Worm (Caenorhabditis elegans) whole organism, L2 larva: ENCODE results near the gene smg-9.
A peak's percentile ranks its signal among the peaks of the same experiment; 100 is the strongest.

Experiments used
- C34F6.9 ChIP-seq: fragments of 150-350 bp; optimal IDR thresholded peaks from 2 replicates; lab custom pipeline; 2014; ENCODE audit warnings: missing biosample characterization, missing genetic modification characterization
- R02D3.7 ChIP-seq: fragments of 150-350 bp; optimal IDR thresholded peaks from 2 replicates; lab custom pipeline; 2014; ENCODE audit warnings: missing biosample characterization, missing genetic modification characterization
- alr-1 ChIP-seq: fragments of 150-350 bp; optimal IDR thresholded peaks from 2 replicates; lab custom pipeline; 2014; ENCODE audit warnings: missing biosample characterization, missing genetic modification characterization
- aly-2 ChIP-seq: fragments of 150-350 bp; optimal IDR thresholded peaks from 2 replicates; lab custom pipeline; 2014; ENCODE audit warnings: missing biosample characterization, missing genetic modification characterization
- blmp-1 ChIP-seq: sonication (generic microtip); optimal IDR thresholded peaks from 2 replicates; lab custom pipeline; 2017; ENCODE audit warnings: missing genetic modification characterization, mild to moderate bottlenecking, missing compliant biosample characterization, antibody characterized with exemption, moderate library complexity; ENCODE audit not compliant: insufficient read depth
- ceh-82 ChIP-seq: fragments of 150-350 bp; optimal IDR thresholded peaks from 2 replicates; lab custom pipeline; 2014; ENCODE audit warnings: missing biosample characterization, missing genetic modification characterization
- crh-2 ChIP-seq: sonication (generic microtip); optimal IDR thresholded peaks from 2 replicates; lab custom pipeline; 2017; ENCODE audit warnings: missing biosample characterization, missing genetic modification characterization
- egl-27 ChIP-seq: sonication (generic microtip); optimal IDR thresholded peaks from 3 replicates; lab custom pipeline; 2017; ENCODE audit warnings: missing biosample characterization, missing genetic modification reagents, missing genetic modification characterization
- elt-3 ChIP-seq: sonication (generic microtip); optimal IDR thresholded peaks from 2 replicates; lab custom pipeline; 2017; ENCODE audit warnings: missing biosample characterization, missing genetic modification characterization
- fos-1 ChIP-seq: fragments of 150-350 bp; optimal IDR thresholded peaks from 2 replicates; lab custom pipeline; 2014; ENCODE audit warnings: missing biosample characterization, missing genetic modification characterization
- gmeb-1 ChIP-seq: fragments of 150-350 bp; optimal IDR thresholded peaks from 2 replicates; lab custom pipeline; 2014; ENCODE audit warnings: missing biosample characterization, missing genetic modification characterization
- lin-13 ChIP-seq: fragments of 150-350 bp; optimal IDR thresholded peaks from 2 replicates; lab custom pipeline; 2014; ENCODE audit warnings: missing biosample characterization, missing genetic modification reagents, missing genetic modification characterization
- lin-39 ChIP-seq: fragments of 150-350 bp; optimal IDR thresholded peaks from 2 replicates; lab custom pipeline; 2014; ENCODE audit warnings: missing biosample characterization, missing genetic modification reagents, missing genetic modification characterization
- lsy-2 ChIP-seq, 2 experiments: fragments of 150-350 bp in 1 of 2; sonication (generic microtip) in 1 of 2; optimal IDR thresholded peaks; 2 replicates each; lab custom pipeline; 2014 to 2017; ENCODE audit warnings: missing biosample characterization in 2 of 2, missing genetic modification characterization in 2 of 2
- mab-5 ChIP-seq: fragments of 150-350 bp; optimal IDR thresholded peaks from 2 replicates; lab custom pipeline; 2014; ENCODE audit warnings: missing biosample characterization, missing genetic modification characterization
- mbf-1 ChIP-seq: sonication (generic microtip); optimal IDR thresholded peaks from 2 replicates; lab custom pipeline; 2017; ENCODE audit warnings: missing biosample characterization, missing genetic modification characterization
- nhr-12 ChIP-seq: fragments of 150-350 bp; optimal IDR thresholded peaks from 2 replicates; lab custom pipeline; 2014; ENCODE audit warnings: missing biosample characterization, missing genetic modification characterization
- nhr-129 ChIP-seq: fragments of 150-350 bp; optimal IDR thresholded peaks from 2 replicates; lab custom pipeline; 2014; ENCODE audit warnings: missing biosample characterization, missing genetic modification characterization
- nhr-23 ChIP-seq: fragments of 150-350 bp; optimal IDR thresholded peaks from 2 replicates; lab custom pipeline; 2014; ENCODE audit warnings: missing biosample characterization, missing genetic modification reagents, missing genetic modification characterization
- nhr-237 ChIP-seq: fragments of 150-350 bp; optimal IDR thresholded peaks from 2 replicates; lab custom pipeline; 2014; ENCODE audit warnings: missing biosample characterization, missing genetic modification characterization
- nhr-6 ChIP-seq: fragments of 150-350 bp; optimal IDR thresholded peaks from 2 replicates; lab custom pipeline; 2014; ENCODE audit warnings: missing biosample characterization, missing genetic modification characterization
- nhr-77 ChIP-seq: fragments of 150-350 bp; optimal IDR thresholded peaks from 2 replicates; lab custom pipeline; 2014; ENCODE audit warnings: missing biosample characterization, missing genetic modification characterization
- skn-1 ChIP-seq: sonication (generic microtip); optimal IDR thresholded peaks from 2 replicates; lab custom pipeline; 2017; ENCODE audit warnings: missing biosample characterization, missing genetic modification characterization
- unc-39 ChIP-seq: fragments of 150-350 bp; optimal IDR thresholded peaks from 2 replicates; lab custom pipeline; 2014; ENCODE audit warnings: missing biosample characterization, missing genetic modification characterization
- unc-55 ChIP-seq: fragments of 150-350 bp; sonication (generic microtip); optimal IDR thresholded peaks from 3 replicates; lab custom pipeline; 2014; ENCODE audit warnings: missing biosample characterization, missing genetic modification reagents, missing genetic modification characterization
- unc-62 ChIP-seq: fragments of 150-350 bp; optimal IDR thresholded peaks from 2 replicates; lab custom pipeline; 2014; ENCODE audit warnings: missing biosample characterization, missing genetic modification reagents, missing genetic modification characterization
- ztf-1 ChIP-seq: fragments of 200-800 bp; sonication (Bioruptor generic); conservative IDR thresholded peaks from 2 replicates; pipeline ENCODE4 v1.3.6; 2022; ENCODE audit warnings: missing genetic modification characterization, missing compliant biosample characterization
- ztf-4 ChIP-seq: fragments of 150-350 bp; optimal IDR thresholded peaks from 2 replicates; lab custom pipeline; 2014; ENCODE audit warnings: missing biosample characterization, missing genetic modification characterization

Gene smg-9

DNA sequence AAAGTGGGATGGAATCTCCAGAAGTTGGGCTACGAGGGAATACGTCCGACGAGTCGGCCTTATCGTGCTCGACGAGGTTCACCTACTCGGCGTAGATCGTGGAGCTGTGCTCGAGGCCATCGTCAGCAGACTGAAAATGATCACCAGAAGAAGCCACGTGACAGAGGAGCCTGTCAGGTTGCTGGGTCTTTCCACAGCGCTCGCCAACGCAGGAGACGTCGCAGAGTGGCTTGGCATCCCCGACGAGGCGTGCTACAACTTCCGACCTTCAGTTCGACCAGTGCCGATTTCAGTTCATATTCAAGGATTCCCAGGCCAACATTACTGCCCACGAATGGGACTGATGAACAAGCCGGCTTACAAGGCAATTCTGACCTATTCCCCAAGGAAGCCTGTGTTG, 18.4 kb upstream of the smg-9 start:
- TF ChIP-seq R02D3.7 (tag; lab: Kevin White, UChicago) (no peak), mab-5 (tag; lab: Kevin White, UChicago) (no peak), lin-39 (tag; lab: Kevin White, UChicago) (no peak), ztf-1 (GFP tag; lab: Robert Waterston, UW) (no peak), alr-1 (tag; lab: Kevin White, UChicago) (no peak), aly-2 (tag; lab: Kevin White, UChicago) (no peak), mbf-1 (tag; lab: Kevin White, UChicago) (no peak), unc-39 (tag; lab: Kevin White, UChicago) (no peak), gmeb-1 (tag; lab: Kevin White, UChicago) (no peak), unc-62 (GFP tag; lab: Kevin White, UChicago) (no peak), fos-1 (tag; lab: Kevin White, UChicago) (no peak), nhr-129 (tag; lab: Kevin White, UChicago) (no peak), ztf-4 (tag; lab: Kevin White, UChicago) (no peak), elt-3 (tag; lab: Kevin White, UChicago) (no peak), lin-13 (GFP tag; lab: Kevin White, UChicago) (no peak), lsy-2 (tag; optimal IDR thresholded peaks at IDR 0.05; lab: Kevin White, UChicago) (no peak), egl-27 (tag; lab: Kevin White, UChicago) (no peak)

DNA sequence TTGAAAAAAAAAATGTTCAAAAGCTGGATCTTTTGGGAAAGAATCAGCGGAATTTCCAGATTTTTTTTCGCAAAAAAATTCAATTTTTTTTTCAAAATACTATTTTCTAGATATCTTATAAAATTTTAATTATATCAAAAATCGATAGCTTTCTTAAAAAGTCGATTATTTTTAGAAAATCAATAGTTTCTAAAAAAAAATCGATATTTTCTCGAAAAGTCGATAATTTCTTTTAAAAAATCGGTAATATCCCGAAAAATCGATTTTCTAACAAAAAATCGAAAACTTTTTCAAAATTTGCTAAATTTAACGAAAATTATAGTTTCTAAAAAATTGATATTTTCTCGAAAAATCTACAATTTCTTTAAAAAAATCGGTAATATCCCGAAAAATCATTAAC, 16.2 kb upstream of the smg-9 start:
- TF ChIP-seq lsy-2 (tag; optimal IDR thresholded peaks at IDR 0.05; lab: Kevin White, UChicago) (no peak), ceh-82 (tag; lab: Kevin White, UChicago) (no peak), mab-5 (tag; lab: Kevin White, UChicago) (no peak), lin-13 (GFP tag; lab: Kevin White, UChicago) (no peak), nhr-23 (tag; lab: Kevin White, UChicago) (no peak)

DNA sequence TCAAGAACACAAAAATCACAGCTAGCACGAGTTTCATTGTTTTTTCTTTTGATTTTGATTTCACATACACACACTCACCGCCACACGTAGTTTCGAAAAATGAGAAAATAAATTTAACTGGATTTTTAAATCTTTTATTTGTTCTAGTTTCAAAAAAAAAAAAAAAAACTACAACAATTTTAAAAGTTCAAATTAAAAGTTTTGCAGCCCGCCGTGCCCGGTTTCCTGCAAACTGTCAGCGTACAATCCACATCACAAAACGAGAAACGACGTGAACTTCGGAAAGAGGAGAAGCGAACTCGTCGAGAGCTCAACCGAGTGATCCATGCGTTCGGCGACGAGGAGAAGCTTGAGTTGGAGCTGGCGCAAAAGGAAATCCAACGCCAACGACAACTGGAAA, 5.1 kb upstream of the smg-9 start, which contains the start of gene Y54E2A.5:
Y54E2A.5 (minus strand) TSS at position 101 of the 400 bp plus-strand sequence.
- no peak for TF ChIP-seq nhr-23 (tag; lab: Kevin White, UChicago)
- no peak for TF ChIP-seq unc-55 (GFP tag; lab: Kevin White, UChicago)
- no peak for TF ChIP-seq nhr-6
- no peak for TF ChIP-seq ceh-82 (tag; lab: Kevin White, UChicago)
- TF ChIP-seq unc-39 (tag; lab: Kevin White, UChicago), result no peak

DNA sequence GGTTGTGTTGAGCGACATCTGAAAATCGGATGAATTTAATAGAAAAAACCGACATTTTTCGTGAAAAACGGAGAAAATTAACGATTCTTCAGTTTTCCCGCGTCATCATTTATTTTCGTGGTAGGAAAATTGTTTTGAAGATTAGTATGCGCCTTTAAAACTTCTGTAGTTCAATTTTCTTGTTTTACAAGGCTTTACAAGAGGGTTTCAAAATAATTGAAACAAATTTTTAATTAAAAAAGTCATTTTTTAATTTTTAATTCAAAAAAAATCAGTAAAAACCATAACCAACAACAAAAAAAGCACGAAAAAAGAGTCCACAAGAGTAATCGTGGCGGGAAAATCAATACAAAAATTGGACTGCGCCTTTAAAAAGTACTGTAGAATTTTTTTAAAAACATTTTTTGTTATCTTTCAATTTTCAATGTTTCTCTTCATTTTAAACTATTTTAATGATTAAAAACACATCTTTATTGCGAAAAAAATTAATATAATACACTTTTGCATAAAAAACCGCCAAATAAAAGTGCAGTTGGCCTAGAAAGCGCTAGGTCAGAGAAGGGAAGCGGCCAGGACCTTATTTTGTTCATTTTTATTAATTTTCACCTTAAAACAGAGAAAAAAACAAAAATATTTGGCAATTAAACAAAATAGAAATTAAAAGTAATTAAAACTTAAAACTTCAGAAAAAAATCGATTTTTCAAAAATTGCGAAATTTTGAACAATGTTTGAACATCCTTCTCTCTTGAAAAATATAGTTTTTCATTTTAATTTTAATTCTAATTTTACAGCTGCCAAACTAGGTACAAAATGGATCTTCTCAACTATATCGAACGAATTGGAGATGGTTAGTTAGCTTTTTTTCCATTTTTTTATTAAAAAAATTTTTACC, 1.5 kb upstream of the smg-9 start, which contains the start of the genes tac-1 and Y54E2A.4:
tac-1 (minus strand) TSS at position 20 of the 893 bp plus-strand sequence.
Y54E2A.4 (plus strand) TSS at position 765 of the 893 bp plus-strand sequence.
- TF ChIP-seq nhr-129 (tag; lab: Kevin White, UChicago), result peak; percentile 27
- TF ChIP-seq C34F6.9, result peak; percentile 26
- peak in 1 of 2 experiments; percentile 42 for TF ChIP-seq lsy-2 (tag; optimal IDR thresholded peaks at IDR 0.05; lab: Kevin White, UChicago)
- peak; percentile 36 for TF ChIP-seq unc-55 (GFP tag; lab: Kevin White, UChicago)
- TF ChIP-seq egl-27 (tag; lab: Kevin White, UChicago), result no peak

DNA sequence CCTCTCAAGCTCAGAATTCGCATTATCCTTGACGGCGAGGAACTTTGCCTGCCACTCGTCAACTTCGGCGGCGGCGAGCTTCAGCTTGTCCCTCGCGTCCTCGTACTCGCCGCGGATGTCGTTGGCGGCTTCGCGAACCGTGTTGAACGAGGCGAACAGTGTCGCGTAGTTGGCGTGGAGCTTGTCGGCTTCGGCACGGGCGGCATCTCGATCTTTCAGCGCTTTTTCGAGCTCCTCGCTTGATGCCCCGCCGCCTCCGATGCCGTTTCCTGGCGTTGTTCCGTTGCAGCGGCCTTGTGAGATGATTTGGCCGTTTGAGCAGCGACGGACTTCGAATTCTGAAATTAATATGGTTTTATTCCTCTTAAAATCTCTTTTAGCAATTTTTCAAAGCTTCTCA, 597 bp upstream of the smg-9 start:
- TF ChIP-seq elt-3 (tag; lab: Kevin White, UChicago) (no peak), alr-1 (tag; lab: Kevin White, UChicago) (no peak), blmp-1 (tag; lab: Kevin White, UChicago) (no peak), ztf-4 (tag; lab: Kevin White, UChicago) (no peak), ztf-1 (GFP tag; lab: Robert Waterston, UW) (no peak), nhr-12 (tag; lab: Kevin White, UChicago) (no peak), mbf-1 (tag; lab: Kevin White, UChicago) (no peak)
- TF ChIP-seq, all 48 proteins: peak for 0

DNA sequence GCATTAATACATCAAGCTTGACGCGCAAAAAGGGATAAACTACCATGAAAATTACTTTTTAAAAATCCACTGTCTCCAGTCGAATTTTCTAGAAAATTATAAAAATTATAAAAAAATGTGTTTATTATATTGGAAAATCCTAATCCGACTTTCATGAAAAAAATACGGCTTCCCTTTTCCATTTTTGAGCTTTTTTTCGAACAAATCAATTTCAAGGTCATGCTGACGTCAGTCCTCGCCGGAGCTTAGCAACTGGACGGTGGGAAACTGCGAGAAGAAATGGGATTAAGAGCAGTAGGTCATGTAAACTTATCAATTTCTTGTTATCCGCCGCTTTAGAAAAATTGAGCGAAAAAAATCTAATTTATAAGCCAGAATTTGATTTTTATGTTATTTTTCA, 7.5 kb downstream of the smg-9 start:
- TF ChIP-seq nhr-6 (no peak), skn-1 (tag; lab: Kevin White, UChicago) (no peak)

DNA sequence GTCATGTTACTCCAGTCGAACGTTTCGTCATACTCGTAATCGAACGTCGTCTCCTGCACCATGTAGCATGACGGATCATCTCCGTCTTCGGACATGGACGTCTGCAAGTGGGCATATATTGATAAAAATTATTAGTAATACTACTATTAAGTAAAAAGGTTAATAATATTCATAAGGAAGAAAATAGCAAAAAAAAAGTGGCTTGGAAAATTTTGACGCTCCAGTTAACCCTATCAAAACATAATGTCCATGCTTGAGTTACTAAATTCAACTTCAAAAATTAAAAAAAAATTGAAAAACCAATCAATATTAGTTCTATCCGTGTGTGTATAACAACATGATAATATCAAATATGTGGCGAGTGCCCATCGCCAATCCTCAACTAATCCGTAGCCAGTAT, 13.5 kb downstream of the smg-9 start, which contains the start of gene npr-34:
npr-34 (minus strand) TSS at position 101 of the 400 bp plus-strand sequence.
- TF ChIP-seq nhr-23 (tag; lab: Kevin White, UChicago) (no peak), gmeb-1 (tag; lab: Kevin White, UChicago) (no peak), blmp-1 (tag; lab: Kevin White, UChicago) (no peak), nhr-77 (tag; lab: Kevin White, UChicago) (no peak), nhr-237 (tag; lab: Kevin White, UChicago) (no peak), aly-2 (tag; lab: Kevin White, UChicago) (no peak), egl-27 (tag; lab: Kevin White, UChicago) (no peak), crh-2 (tag; lab: Kevin White, UChicago) (no peak), ztf-1 (GFP tag; lab: Robert Waterston, UW) (no peak), C34F6.9 (no peak), unc-55 (GFP tag; lab: Kevin White, UChicago) (no peak)
- TF ChIP-seq, all 48 proteins: peak for 0
